Fruit fly (Drosophila melanogaster): ENCODE results near the gene CG44008.

CG44008 gene

DNA sequence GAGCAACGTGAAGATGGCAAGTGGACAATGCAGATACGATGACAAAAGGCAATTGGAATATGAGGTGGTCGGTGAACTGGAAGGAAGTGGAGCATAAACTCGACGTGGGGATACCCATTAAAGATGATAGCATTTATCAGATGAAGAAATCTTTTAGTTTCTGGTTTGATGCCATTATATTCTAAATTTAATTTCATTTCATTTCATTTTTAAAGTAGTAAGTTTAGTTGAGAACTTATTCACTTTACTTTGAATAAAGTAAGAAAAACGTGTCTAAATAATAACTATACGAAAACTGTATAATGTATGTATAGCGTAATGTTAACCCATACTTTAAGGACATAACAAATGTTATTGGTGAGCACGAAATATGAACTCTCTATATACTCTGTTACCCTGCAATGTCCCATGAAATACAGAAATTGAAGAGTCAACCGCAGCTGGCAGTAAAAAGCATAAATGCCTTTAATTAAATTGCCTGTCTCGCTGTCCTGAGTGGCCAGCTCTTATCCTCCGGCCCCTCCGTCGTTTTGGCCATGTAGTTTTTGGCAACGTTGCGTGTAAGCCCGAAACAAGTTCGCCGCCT is 28.7 kb upstream of the CG44008 start (continued):
- TF ChIP-seq Sox14 (GFP tag; optimal IDR thresholded peaks at IDR 0.05) = peak; percentile 45
- TF ChIP-seq CG6854 (GFP tag; optimal IDR thresholded peaks at IDR 0.05) = no peak
- peak; percentile 28 for TF ChIP-seq dsx (GFP tag; optimal IDR thresholded peaks at IDR 0.05; ENCODE audit: poor library complexity, severe bottlenecking)
- TF ChIP-seq CG11762 (GFP tag; optimal IDR thresholded peaks at IDR 0.05; ENCODE audit: insufficient read depth) = peak; percentile 16
- TF ChIP-seq CG9139 (GFP tag; optimal IDR thresholded peaks at IDR 0.05) = no peak
- TF ChIP-seq Smox (GFP tag; optimal IDR thresholded peaks at IDR 0.05) = peak; percentile 66
- TF ChIP-seq Ets21C (GFP tag; optimal IDR thresholded peaks at IDR 0.05) = peak; percentile 25
- peak; percentile 41 for TF ChIP-seq acj6 (GFP tag; optimal IDR thresholded peaks at IDR 0.05)

DNA sequence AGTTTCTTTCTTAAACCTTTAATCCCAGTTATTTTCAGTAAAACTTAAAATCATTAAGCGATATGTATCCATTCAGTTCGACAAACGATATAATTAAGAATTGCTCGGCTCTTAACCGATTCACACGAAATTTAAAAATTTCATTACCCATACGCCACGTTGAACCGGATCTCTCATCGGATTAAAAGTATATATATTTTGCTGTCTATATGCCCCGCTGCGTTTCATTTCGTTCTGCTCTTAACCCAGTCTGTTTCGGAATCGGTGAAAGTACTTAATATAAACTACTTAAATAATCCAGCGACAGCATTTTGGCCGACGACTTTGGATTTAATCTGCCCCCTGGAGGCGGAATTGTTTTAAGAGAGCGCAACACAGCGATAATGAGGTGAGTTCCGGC is 10.9 kb upstream of the CG44008 start, which contains the start of gene CG42751:
Gene CG42751, plus strand, starts transcription at position 301 of the 400 bp plus-strand sequence.
- no peak for TF ChIP-seq Sox15 (GFP tag; optimal IDR thresholded peaks at IDR 0.05)
- no peak for TF ChIP-seq CG10631 (GFP tag; optimal IDR thresholded peaks at IDR 0.05)
- TF ChIP-seq dac (GFP tag; optimal IDR thresholded peaks at IDR 0.05) = no peak
- no peak for TF ChIP-seq Hr4 (GFP tag; optimal IDR thresholded peaks at IDR 0.05)
- TF ChIP-seq CG8119 (GFP tag; IDR thresholded peaks at IDR 0.05) = no peak
- no peak for TF ChIP-seq CG6276 (GFP tag; optimal IDR thresholded peaks at IDR 0.05)
- TF ChIP-seq CG3032 (tag; optimal IDR thresholded peaks at IDR 0.05) = no peak
- no peak for TF ChIP-seq CG11294 (GFP tag; IDR thresholded peaks at IDR 0.05)
- TF ChIP-seq fkh (GFP tag; optimal IDR thresholded peaks at IDR 0.05) = no peak
- no peak for TF ChIP-seq Gug (GFP tag; IDR thresholded peaks at IDR 0.05)
- no peak for TF ChIP-seq Blimp-1 (GFP tag; optimal IDR thresholded peaks at IDR 0.05)
- TF ChIP-seq CG1621 (tag; optimal IDR thresholded peaks at IDR 0.05) = no peak

DNA sequence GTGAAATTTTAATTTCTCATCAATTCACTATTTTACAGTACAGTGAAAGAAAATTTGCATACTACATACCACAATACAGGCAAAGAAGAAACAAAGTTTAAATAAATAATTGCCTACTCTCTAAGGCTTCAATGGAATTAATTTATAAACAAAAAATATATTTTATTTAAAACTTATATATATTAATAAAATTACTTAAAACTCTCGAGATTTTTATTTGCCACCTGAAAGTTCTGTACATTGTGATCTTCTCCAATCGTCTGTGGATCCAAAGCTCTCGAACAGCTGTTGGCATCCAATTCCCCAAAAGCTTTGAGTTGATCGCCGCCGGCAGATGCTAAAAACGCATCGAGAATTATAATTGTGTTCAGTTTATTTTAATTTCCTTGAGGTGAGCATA is 7.4 kb upstream of the CG44008 start, which contains the start of gene Mal-B2:
Gene Mal-B2, plus strand, starts transcription at position 301 of the 400 bp plus-strand sequence.
- no peak for TF ChIP-seq CG10631 (GFP tag; optimal IDR thresholded peaks at IDR 0.05)
- no peak for TF ChIP-seq achi (GFP tag; optimal IDR thresholded peaks at IDR 0.05)
- TF ChIP-seq Eip75B (GFP tag; optimal IDR thresholded peaks at IDR 0.05) = no peak
- TF ChIP-seq Blimp-1 (GFP tag; optimal IDR thresholded peaks at IDR 0.05) = no peak
- TF ChIP-seq CG7368 (GFP tag; optimal IDR thresholded peaks at IDR 0.05) = no peak
- no peak for TF ChIP-seq CG31627 (GFP tag; optimal IDR thresholded peaks at IDR 0.05)
- no peak for TF ChIP-seq CG8119 (GFP tag; IDR thresholded peaks at IDR 0.05)

DNA sequence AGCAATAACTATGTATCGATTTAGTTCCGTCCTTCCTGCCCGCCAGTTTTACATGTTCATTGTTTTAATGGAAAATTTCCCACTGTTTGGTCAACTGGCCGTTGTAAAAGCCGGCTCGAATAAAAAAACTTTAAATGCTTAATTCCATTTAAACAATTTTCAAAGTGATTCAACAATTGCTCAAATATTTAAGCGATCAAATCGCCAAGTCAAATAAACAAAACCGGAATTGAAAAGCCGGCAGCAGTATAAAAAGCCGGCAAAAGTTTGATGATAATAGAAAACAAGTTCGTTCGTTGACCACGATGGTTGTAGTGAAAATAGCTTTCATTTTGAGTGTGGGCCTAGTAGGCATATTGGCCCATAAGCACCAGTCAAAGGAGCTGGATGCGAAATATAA is 4.7 kb upstream of the CG44008 start, which contains the start of gene Mal-B1:
Gene Mal-B1, plus strand, starts transcription at position 301 of the 400 bp plus-strand sequence.
- TF ChIP-seq dsx (GFP tag; optimal IDR thresholded peaks at IDR 0.05; ENCODE audit: poor library complexity, severe bottlenecking) (no peak), fkh (GFP tag; optimal IDR thresholded peaks at IDR 0.05) (no peak), Hr4 (GFP tag; optimal IDR thresholded peaks at IDR 0.05) (no peak), CG6792 (GFP tag; optimal IDR thresholded peaks at IDR 0.05) (no peak), Sox102F (GFP tag; optimal IDR thresholded peaks at IDR 0.05) (no peak), net (GFP tag; optimal IDR thresholded peaks at IDR 0.05) (no peak)

DNA sequence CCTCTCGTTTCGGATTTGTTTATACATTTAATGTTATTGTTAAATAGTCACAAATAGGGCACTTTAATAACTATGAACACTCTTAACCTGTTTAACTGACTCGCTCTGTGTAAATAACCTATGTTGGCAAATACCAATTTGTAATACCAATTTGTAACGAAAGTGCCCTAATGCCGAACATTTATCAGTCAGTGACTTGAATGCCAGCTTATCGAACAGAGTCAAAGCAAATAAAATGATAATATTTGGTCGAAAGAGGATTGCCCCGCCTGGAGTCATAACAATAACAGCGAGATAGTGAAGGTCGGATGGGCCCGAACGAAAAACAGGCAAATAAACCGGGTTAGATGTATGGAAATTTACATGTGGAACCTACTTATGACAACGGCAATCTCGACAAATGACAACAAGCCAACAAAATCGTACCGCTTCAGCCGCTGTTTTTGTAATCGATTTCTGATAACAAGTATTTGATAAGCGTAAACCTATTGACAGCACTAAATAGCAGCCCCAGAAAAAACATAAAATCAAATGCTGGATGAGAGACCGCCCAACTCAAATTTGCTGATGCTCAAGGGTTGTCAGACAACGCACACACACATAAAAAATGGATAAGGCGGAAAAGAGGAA is 3.0 kb upstream of the CG44008 start:
- TF ChIP-seq fkh (GFP tag; optimal IDR thresholded peaks at IDR 0.05) (peak; percentile 85), CG31627 (GFP tag; optimal IDR thresholded peaks at IDR 0.05) (no peak), vri (GFP tag; optimal IDR thresholded peaks at IDR 0.05) (peak; percentile 65), CG3032 (tag; optimal IDR thresholded peaks at IDR 0.05) (no peak), CG6792 (GFP tag; optimal IDR thresholded peaks at IDR 0.05) (no peak), CG8319 (GFP tag; optimal IDR thresholded peaks at IDR 0.05) (no peak), salr (GFP tag; optimal IDR thresholded peaks at IDR 0.05) (no peak), CG34406 (GFP tag; optimal IDR thresholded peaks at IDR 0.05) (no peak), CG8632 (GFP tag; optimal IDR thresholded peaks at IDR 0.05) (no peak), svp (GFP tag) (peak; percentile 71), CG7368 (GFP tag; optimal IDR thresholded peaks at IDR 0.05) (no peak), CG15336 (GFP tag; IDR thresholded peaks at IDR 0.05) (no peak), topi (GFP tag; optimal IDR thresholded peaks at IDR 0.05) (no peak), dac (GFP tag; optimal IDR thresholded peaks at IDR 0.05) (no peak), CG8119 (GFP tag; IDR thresholded peaks at IDR 0.05) (no peak), Sox15 (GFP tag; optimal IDR thresholded peaks at IDR 0.05) (no peak), CG3919 (GFP tag; optimal IDR thresholded peaks at IDR 0.05) (no peak), CG11762 (GFP tag; optimal IDR thresholded peaks at IDR 0.05; ENCODE audit: insufficient read depth) (no peak), CG9139 (GFP tag; optimal IDR thresholded peaks at IDR 0.05) (no peak), pdm3 (GFP tag; optimal IDR thresholded peaks at IDR 0.05) (no peak)
